Fruit fly (Drosophila melanogaster) whole organism, embryonic: ENCODE measurements around the gene Os-C.

Source experiments
- ATbp ChIP-seq: fragments of 200-800 bp; sonication (Bioruptor generic); optimal IDR thresholded peaks from 2 replicates; lab custom pipeline; 2017; ENCODE audit warnings: missing biosample characterization, mild to moderate bottlenecking, missing genetic modification characterization, missing genetic modification reagents
- CG1024 ChIP-seq: fragments of 200-800 bp; sonication (Bioruptor generic); IDR thresholded peaks from 2 replicates; pipeline ENCODE4 v1.3.6; 2022; ENCODE audit warnings: missing biosample characterization, missing genetic modification characterization
- CG10321 ChIP-seq: fragments of 200-800 bp; sonication (Bioruptor generic); IDR thresholded peaks from 2 replicates; pipeline ENCODE4 v1.3.6; 2022; ENCODE audit warnings: missing biosample characterization, missing genetic modification characterization
- CG14965 ChIP-seq: fragments of 200-800 bp; sonication (Bioruptor generic); optimal IDR thresholded peaks from 2 replicates; lab custom pipeline; 2016; ENCODE audit warnings: missing biosample characterization, missing genetic modification characterization, borderline replicate concordance
- CG1792 ChIP-seq: fragments of 200-800 bp; sonication (Bioruptor generic); optimal IDR thresholded peaks from 2 replicates; lab custom pipeline; 2016; ENCODE audit warnings: missing biosample characterization, missing genetic modification characterization
- CG2875 ChIP-seq: fragments of 200-800 bp; sonication (Bioruptor generic); optimal IDR thresholded peaks from 2 replicates; lab custom pipeline; 2017; ENCODE audit warnings: missing biosample characterization, mild to moderate bottlenecking, missing genetic modification characterization, missing genetic modification reagents
- CG30431 ChIP-seq: fragments of 200-800 bp; sonication (Bioruptor generic); optimal IDR thresholded peaks from 2 replicates; lab custom pipeline; 2017; ENCODE audit warnings: missing biosample characterization, missing genetic modification characterization
- CG3065 ChIP-seq: fragments of 200-800 bp; sonication (Bioruptor generic); optimal IDR thresholded peaks from 2 replicates; lab custom pipeline; 2016; ENCODE audit warnings: missing biosample characterization, missing genetic modification characterization
- CG6689 ChIP-seq: fragments of 200-800 bp; sonication (Bioruptor generic); IDR thresholded peaks from 2 replicates; pipeline ENCODE4 v1.3.6; 2022; ENCODE audit warnings: missing biosample characterization, missing genetic modification characterization
- CG7745 ChIP-seq: fragments of 200-800 bp; sonication (Bioruptor generic); optimal IDR thresholded peaks from 2 replicates; lab custom pipeline; 2018; ENCODE audit warnings: missing biosample characterization, mild to moderate bottlenecking, missing genetic modification characterization, moderate library complexity
- Ets65A ChIP-seq: fragments of 200-800 bp; sonication (Bioruptor generic); peaks from one replicate; lab custom pipeline; 2016; ENCODE audit warnings: missing biosample characterization, missing genetic modification characterization
- Gsc ChIP-seq: fragments of 200-800 bp; sonication (Bioruptor generic); IDR thresholded peaks from 2 replicates; pipeline ENCODE4 v1.3.6; 2022; ENCODE audit warnings: missing biosample characterization, missing genetic modification characterization
- HLH3B ChIP-seq: fragments of 200-800 bp; sonication (Bioruptor generic); IDR thresholded peaks from 2 replicates; pipeline ENCODE4 v1.3.6; 2022; ENCODE audit warnings: missing biosample characterization, missing genetic modification characterization
- Mad ChIP-seq: fragments of 200-800 bp; sonication (Bioruptor generic); optimal IDR thresholded peaks from 2 replicates; lab custom pipeline; 2016; ENCODE audit warnings: missing biosample characterization, missing genetic modification characterization
- Meics ChIP-seq: fragments of 200-800 bp; sonication (Bioruptor generic); optimal IDR thresholded peaks from 2 replicates; lab custom pipeline; 2017; ENCODE audit warnings: missing biosample characterization, mild to moderate bottlenecking, missing genetic modification characterization
- NK7.1 ChIP-seq: fragments of 200-800 bp; sonication (Bioruptor generic); optimal IDR thresholded peaks from 3 replicates; lab custom pipeline; 2016; ENCODE audit warnings: missing biosample characterization, missing genetic modification characterization
- Nf-YB ChIP-seq: fragments of 200-800 bp; sonication (Bioruptor generic); optimal IDR thresholded peaks from 3 replicates; lab custom pipeline; 2019; ENCODE audit warnings: missing biosample characterization, mild to moderate bottlenecking, missing genetic modification characterization, moderate library complexity
- Pdp1 ChIP-seq, 2 experiments: fragments of 200-800 bp; sonication (Bioruptor generic); optimal IDR thresholded peaks; 3 replicates each; lab custom pipeline; 2016; ENCODE audit warnings: missing biosample characterization in 2 of 2, missing genetic modification characterization in 2 of 2, mild to moderate bottlenecking in 1 of 2, moderate library complexity in 1 of 2
- Poxn ChIP-seq: fragments of 200-800 bp; sonication (Bioruptor generic); IDR thresholded peaks from 2 replicates; pipeline ENCODE4 v1.3.6; 2022; ENCODE audit warnings: missing biosample characterization, missing genetic modification characterization
- Rx ChIP-seq: fragments of 200-800 bp; sonication (Bioruptor generic); IDR thresholded peaks from 2 replicates; pipeline ENCODE4 v1.3.6; 2022; ENCODE audit warnings: missing biosample characterization, missing genetic modification characterization
- TFAM ChIP-seq: fragments of 200-800 bp; sonication (Bioruptor generic); optimal IDR thresholded peaks from 2 replicates; lab custom pipeline; 2017; ENCODE audit warnings: missing biosample characterization, missing genetic modification characterization, inconsistent platforms
- Tbp ChIP-seq: fragments of >200 bp; optimal IDR thresholded peaks from 2 replicates; lab custom pipeline; 2018; ENCODE audit warnings: missing biosample characterization, missing genetic modification characterization
- ato ChIP-seq: fragments of 200-800 bp; sonication (Bioruptor generic); IDR thresholded peaks from 2 replicates; pipeline ENCODE4 v1.3.6; 2022; ENCODE audit warnings: missing biosample characterization, missing genetic modification characterization; ENCODE audit not compliant: partially characterized antibody
- az2 ChIP-seq: fragments of 200-800 bp; sonication (Bioruptor generic); optimal IDR thresholded peaks from 3 replicates; lab custom pipeline; 2016; ENCODE audit warnings: missing biosample characterization, missing genetic modification characterization
- cad ChIP-seq: fragments of >200 bp; optimal IDR thresholded peaks from 2 replicates; lab custom pipeline; 2017; ENCODE audit warnings: missing biosample characterization, missing genetic modification characterization
- caup ChIP-seq: fragments of 200-800 bp; sonication (Bioruptor generic); optimal IDR thresholded peaks from 3 replicates; lab custom pipeline; 2017; ENCODE audit warnings: missing biosample characterization, mild to moderate bottlenecking, missing genetic modification characterization, moderate library complexity; ENCODE audit not compliant: severe bottlenecking
- croc ChIP-seq: fragments of 200-800 bp; sonication (Bioruptor generic); conservative IDR thresholded peaks from 3 replicates; pipeline ENCODE4 v1.3.6; 2022; ENCODE audit warnings: missing biosample characterization, missing genetic modification characterization
- fd102C ChIP-seq: fragments of 200-800 bp; sonication (Bioruptor generic); optimal IDR thresholded peaks from 2 replicates; lab custom pipeline; 2018; ENCODE audit warnings: missing biosample characterization, mild to moderate bottlenecking, missing genetic modification characterization, moderate library complexity
- gem ChIP-seq: fragments of 200-800 bp; sonication (Bioruptor generic); optimal IDR thresholded peaks from 2 replicates; lab custom pipeline; 2019; ENCODE audit warnings: missing biosample characterization, mild to moderate bottlenecking, missing genetic modification characterization, moderate library complexity
- h ChIP-seq: fragments of >200 bp; optimal IDR thresholded peaks from 2 replicates; lab custom pipeline; 2017
- mirr ChIP-seq: fragments of 200-800 bp; sonication (Bioruptor generic); optimal IDR thresholded peaks from 3 replicates; lab custom pipeline; 2018; ENCODE audit warnings: missing biosample characterization, mild to moderate bottlenecking, missing genetic modification characterization
- nmo ChIP-seq: fragments of 200-800 bp; sonication (Bioruptor generic); optimal IDR thresholded peaks from 2 replicates; lab custom pipeline; 2018; ENCODE audit warnings: missing biosample characterization, mild to moderate bottlenecking, missing genetic modification characterization, moderate library complexity
- onecut ChIP-seq: fragments of 200-800 bp; sonication (Bioruptor generic); IDR thresholded peaks from 2 replicates; pipeline ENCODE4 v1.3.6; 2022; ENCODE audit warnings: missing biosample characterization, missing genetic modification characterization
- prd ChIP-seq, 3 experiments: fragments of >200 bp in 2 of 3; fragments of 200-800 bp in 1 of 3; sonication (Bioruptor generic) in 1 of 3; optimal IDR thresholded peaks in 2 of 3; IDR thresholded peaks in 1 of 3; 2 replicates in 2 of 3; 3 replicates in 1 of 3; pipeline versions ENCODE4 v1.3.6 to Lab custom; 2017 to 2022; ENCODE audit warnings: missing biosample characterization in 1 of 3, missing genetic modification characterization in 1 of 3
- pros ChIP-seq: fragments of 200-800 bp; sonication (Bioruptor generic); optimal IDR thresholded peaks from 3 replicates; lab custom pipeline; 2019; ENCODE audit warnings: missing biosample characterization, mild to moderate bottlenecking, missing genetic modification characterization, moderate library complexity
- pzg ChIP-seq: fragments of 200-800 bp; sonication (Bioruptor generic); optimal IDR thresholded peaks from 3 replicates; lab custom pipeline; 2018; ENCODE audit warnings: missing biosample characterization, mild to moderate bottlenecking, missing genetic modification characterization, moderate library complexity
- sc ChIP-seq, 3 experiments: fragments of >200 bp in 2 of 3; fragments of 200-800 bp in 1 of 3; sonication (Bioruptor generic) in 1 of 3; optimal IDR thresholded peaks; 2 replicates in 2 of 3; 3 replicates in 1 of 3; lab custom pipeline; 2017; ENCODE audit warnings: mild to moderate bottlenecking in 1 of 3, missing biosample characterization in 1 of 3, missing genetic modification characterization in 1 of 3, missing genetic modification reagents in 1 of 3
- sd ChIP-seq: fragments of 200-800 bp; sonication (Bioruptor generic); optimal IDR thresholded peaks from 3 replicates; lab custom pipeline; 2018; ENCODE audit warnings: missing biosample characterization, mild to moderate bottlenecking, missing genetic modification characterization, moderate library complexity
- sens ChIP-seq: fragments of 200-800 bp; sonication (Bioruptor generic); peaks from one replicate; lab custom pipeline; 2016; ENCODE audit warnings: missing biosample characterization, missing genetic modification characterization
- tup ChIP-seq: fragments of 200-800 bp; sonication (Bioruptor generic); optimal IDR thresholded peaks from 2 replicates; lab custom pipeline; 2016; ENCODE audit warnings: missing biosample characterization, mild to moderate bottlenecking, missing genetic modification characterization, moderate library complexity
- zfh2 ChIP-seq: fragments of 200-800 bp; sonication (Bioruptor generic); optimal IDR thresholded peaks from 2 replicates; lab custom pipeline; 2016; ENCODE audit warnings: missing biosample characterization, missing genetic modification characterization

Os-C gene

DNA sequence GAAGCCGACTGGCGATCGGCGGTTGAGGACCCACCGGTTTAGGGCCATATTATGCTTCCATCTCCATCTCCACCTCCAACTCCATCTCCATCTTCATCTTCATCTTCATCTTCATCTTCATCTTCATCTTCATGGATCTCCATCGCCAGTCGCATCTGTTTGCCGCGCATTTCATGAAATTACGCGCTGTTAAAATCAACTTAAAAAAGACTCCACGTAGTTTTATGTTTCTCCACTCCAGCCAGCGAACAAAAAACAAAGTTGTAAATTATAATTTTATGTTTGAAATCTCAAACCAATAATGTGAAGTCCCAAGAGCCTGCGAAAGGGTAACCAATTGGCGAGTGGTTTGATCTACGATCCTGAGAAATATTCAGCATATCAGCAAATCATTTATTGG lies 28.6 kb upstream of the Os-C start:
- no peak for TF ChIP-seq caup
- TF ChIP-seq Ets65A (GFP tag; lab: Kevin White, UChicago) = peak; percentile 65
- TF ChIP-seq prd (optimal IDR thresholded peaks at IDR 0.05; lab: Kevin White, UChicago) = no peak
- TF ChIP-seq prd (GFP tag; IDR thresholded peaks at IDR 0.05; lab: Robert Waterston, UW) = no peak

- TF ChIP-seq pros (no peak), sens (GFP tag; lab: Kevin White, UChicago) (peak; percentile 23), gem (tag; lab: Kevin White, UChicago) (peak; percentile 19)
These were observed 25.5 kb upstream of the Os-C start for dm6 chr3R:7953041-7953788.

DNA sequence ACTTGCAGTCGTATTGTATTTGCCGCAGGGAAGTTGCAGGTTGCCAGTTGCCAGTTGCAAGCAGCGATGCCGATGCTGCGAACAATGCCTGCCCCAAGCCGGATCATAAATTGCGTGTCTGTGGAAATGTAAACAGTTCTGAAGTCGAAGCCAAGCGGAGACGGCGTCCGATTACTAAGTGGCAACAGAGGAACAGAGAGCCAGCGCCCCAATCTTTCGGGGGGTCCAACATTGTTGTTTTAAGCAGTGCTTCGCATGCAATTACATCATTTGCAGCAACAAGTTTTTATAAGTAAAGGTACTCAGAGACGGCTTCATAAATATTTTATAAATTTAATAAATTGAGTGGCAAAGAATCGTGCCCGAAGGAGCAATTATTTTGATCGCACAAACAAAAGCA lies 24.3 kb upstream of the Os-C start:
- TF ChIP-seq zfh2 (GFP tag; lab: Kevin White, UChicago) (no peak), sens (GFP tag; lab: Kevin White, UChicago) (peak; percentile 26), Pdp1 (GFP tag; optimal IDR thresholded peaks at IDR 0.05; lab: Kevin White, UChicago) (no peak), nmo (GFP tag; lab: Kevin White, UChicago) (no peak), Mad (GFP tag; lab: Kevin White, UChicago) (no peak), cad (GFP tag; lab: Kevin White, UChicago) (peak; percentile 23)
- TF ChIP-seq, all 482 proteins: peak for 2

dm6 chr3R:7957008-7957407 lies 21.8 kb upstream of the Os-C start:
- TF ChIP-seq NK7.1 (GFP tag; lab: Kevin White, UChicago) (no peak), CG3065 (no peak), ato (GFP tag; lab: Robert Waterston, UW) (no peak), Poxn (GFP tag; lab: Robert Waterston, UW) (no peak), CG1792 (GFP tag; lab: Kevin White, UChicago) (no peak), CG1024 (no peak), CG10321 (no peak), sc (optimal IDR thresholded peaks at IDR 0.05; lab: Kevin White, UChicago) (no peak), sc (GFP tag; optimal IDR thresholded peaks at IDR 0.05; lab: Kevin White, UChicago) (no peak), CG30431 (no peak), CG7745 (no peak), Gsc (GFP tag; lab: Robert Waterston, UW) (no peak), TFAM (GFP tag; lab: Kevin White, UChicago) (no peak), HLH3B (GFP tag; lab: Robert Waterston, UW) (no peak), tup (GFP tag; lab: Kevin White, UChicago) (no peak), Tbp (GFP tag; lab: Kevin White, UChicago) (no peak), onecut (no peak)

DNA sequence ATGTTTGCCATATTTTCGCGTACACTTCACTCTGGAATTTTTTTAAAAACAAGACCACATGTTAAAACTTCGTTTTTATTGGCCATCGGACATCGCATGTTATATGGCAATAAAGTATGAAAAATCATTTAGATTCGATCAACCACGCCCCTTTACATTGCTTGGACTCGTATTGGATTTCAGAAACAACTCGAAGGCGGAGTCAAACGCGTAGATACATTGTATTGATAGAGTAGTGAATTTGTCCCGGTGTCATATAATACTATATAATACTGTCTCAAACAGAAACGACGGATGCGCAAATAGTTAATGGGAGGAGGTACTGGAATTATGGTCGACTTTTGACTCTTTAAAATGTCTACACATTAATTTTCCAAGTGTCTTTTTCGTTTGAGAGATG lies 17.4 kb upstream of the Os-C start:
- TF ChIP-seq Nf-YB (GFP tag; lab: Kevin White, UChicago) (peak; percentile 69), sd (tag; lab: Kevin White, UChicago) (no peak)

DNA sequence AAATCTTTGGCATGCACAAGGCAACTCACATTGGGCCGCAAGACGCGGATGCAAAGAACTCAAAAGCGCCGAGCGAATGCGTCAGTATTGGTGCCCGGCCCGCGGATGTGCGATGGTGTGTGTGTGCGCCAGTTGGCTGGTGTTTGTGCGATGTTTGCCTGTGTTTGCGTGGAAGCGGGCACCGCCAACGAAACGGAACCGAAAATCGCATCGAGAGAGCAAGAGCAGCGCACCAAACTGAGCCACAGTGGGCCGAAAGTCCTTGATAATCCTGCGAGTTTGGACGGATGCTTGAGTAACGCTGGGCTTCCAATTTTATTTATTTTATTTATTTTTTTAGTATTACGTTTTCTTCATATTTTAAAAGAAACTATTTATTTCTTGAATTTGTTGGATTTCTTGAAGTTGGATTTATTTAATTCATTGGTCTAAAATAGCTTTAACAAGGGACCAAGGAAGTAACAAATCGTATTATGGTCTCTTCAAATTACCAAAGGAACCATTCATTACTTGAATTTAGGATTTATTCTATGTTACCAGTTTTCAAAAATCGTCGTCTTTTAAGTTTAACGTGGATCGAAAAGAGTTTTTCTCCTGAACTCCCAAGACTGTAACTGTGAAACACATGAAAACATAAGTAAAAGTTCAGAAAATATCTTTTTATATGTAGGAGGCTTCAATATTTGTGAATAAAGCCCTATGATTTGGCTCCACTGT lies 15.8 kb upstream of the Os-C start:
- TF ChIP-seq az2 (GFP tag; lab: Kevin White, UChicago) (peak; percentile 67), CG6689 (GFP tag; lab: Robert Waterston, UW) (peak; percentile 40), fd102C (GFP tag; lab: Kevin White, UChicago) (no peak), mirr (no peak), CG2875 (peak; percentile 61), pzg (GFP tag; lab: Kevin White, UChicago) (no peak), tup (GFP tag; lab: Kevin White, UChicago) (no peak), ATbp (GFP tag; lab: Kevin White, UChicago) (peak; percentile 55), Meics (GFP tag; lab: Kevin White, UChicago) (no peak), CG14965 (GFP tag; lab: Kevin White, UChicago) (no peak), h (lab: Kevin White, UChicago) (no peak), Rx (GFP tag; lab: Robert Waterston, UW) (no peak), croc (peak; percentile 61; the same call in 2 of the 3 replicates)
